Worm (Caenorhabditis elegans) whole organism, L1 larva: ENCODE results near the gene F07F6.1.
A peak's percentile ranks its signal among the peaks of the same experiment; 100 is the strongest.

Experiments used
- C04F5.9 ChIP-seq: sonication (generic microtip); optimal IDR thresholded peaks from 2 replicates; lab custom pipeline; 2016; ENCODE audit warnings: missing genetic modification characterization, missing compliant biosample characterization
- C34B4.2 ChIP-seq: sonication (generic microtip); optimal IDR thresholded peaks from 2 replicates; lab custom pipeline; 2017; ENCODE audit warnings: mild to moderate bottlenecking, missing genetic modification characterization, missing compliant biosample characterization
- Y116A8C.19 ChIP-seq: sonication (generic microtip); optimal IDR thresholded peaks from 2 replicates; lab custom pipeline; 2016; ENCODE audit warnings: missing compliant biosample characterization, missing genetic modification characterization, borderline replicate concordance
- aly-2 ChIP-seq: fragments of 150-350 bp; optimal IDR thresholded peaks from 2 replicates; lab custom pipeline; 2014; ENCODE audit warnings: missing biosample characterization, missing genetic modification characterization
- blmp-1 ChIP-seq: fragments of 150-350 bp; optimal IDR thresholded peaks from 2 replicates; lab custom pipeline; 2014; ENCODE audit warnings: missing biosample characterization, missing genetic modification characterization
- ceh-63 ChIP-seq: fragments of 200-800 bp; sonication (Bioruptor generic); optimal IDR thresholded peaks from 2 replicates; lab custom pipeline; 2018; ENCODE audit warnings: mild to moderate bottlenecking, missing genetic modification characterization, missing compliant biosample characterization
- ceh-82 ChIP-seq, 3 experiments: fragments of 150-350 bp in 1 of 3; sonication (generic microtip) in 2 of 3; optimal IDR thresholded peaks; 2 replicates each; lab custom pipeline; 2014 to 2017; ENCODE audit warnings: missing biosample characterization in 3 of 3, missing genetic modification characterization in 3 of 3
- ceh-88 ChIP-seq: fragments of 200-800 bp; sonication (Bioruptor generic); IDR thresholded peaks from 2 replicates; pipeline ENCODE4 v1.3.6; 2022; ENCODE audit warnings: missing genetic modification characterization, missing compliant biosample characterization
- ceh-90 ChIP-seq: sonication (generic microtip); optimal IDR thresholded peaks from 2 replicates; lab custom pipeline; 2016; ENCODE audit warnings: missing genetic modification characterization, missing compliant biosample characterization
- efl-1 ChIP-seq, 4 experiments: fragments of 150-350 bp; optimal IDR thresholded peaks in 3 of 4; peaks in 1 of 4; 1 replicate in 1 of 4; 2 replicates in 3 of 4; lab custom pipeline; 2014; ENCODE audit warnings: missing biosample characterization in 2 of 4, missing genetic modification characterization in 2 of 4, missing genetic modification reagents in 2 of 4
- egl-27 ChIP-seq, 2 experiments: fragments of 150-350 bp in 1 of 2; sonication (generic microtip); optimal IDR thresholded peaks; 3 replicates each; lab custom pipeline; 2017 to 2018; ENCODE audit warnings: missing biosample characterization in 2 of 2, missing genetic modification characterization in 2 of 2, missing genetic modification reagents in 2 of 2
- elt-3 ChIP-seq, 6 experiments: fragments of 150-350 bp in 1 of 6; sonication (generic microtip); optimal IDR thresholded peaks; 2 replicates each; lab custom pipeline; 2017 to 2018; ENCODE audit warnings: missing biosample characterization in 6 of 6, missing genetic modification characterization in 6 of 6, inconsistent platforms in 1 of 6
- ets-5 ChIP-seq: fragments of 200-800 bp; sonication (Bioruptor generic); IDR thresholded peaks from 2 replicates; pipeline ENCODE4 v1.3.6; 2022; ENCODE audit warnings: missing genetic modification characterization, missing compliant biosample characterization
- fkh-4 ChIP-seq: sonication (generic microtip); optimal IDR thresholded peaks from 2 replicates; lab custom pipeline; 2016; ENCODE audit warnings: missing compliant biosample characterization, missing genetic modification characterization, borderline replicate concordance
- fkh-8 ChIP-seq: sonication (generic microtip); optimal IDR thresholded peaks from 2 replicates; lab custom pipeline; 2016; ENCODE audit warnings: mild to moderate bottlenecking, missing genetic modification characterization, missing compliant biosample characterization
- fos-1 ChIP-seq: fragments of 150-350 bp; optimal IDR thresholded peaks from 2 replicates; lab custom pipeline; 2014; ENCODE audit warnings: missing biosample characterization, missing genetic modification characterization
- grh-1 ChIP-seq: fragments of 200-800 bp; sonication (Bioruptor generic); IDR thresholded peaks from 2 replicates; pipeline ENCODE4 v1.3.6; 2022; ENCODE audit warnings: missing genetic modification reagents, missing genetic modification characterization, missing compliant biosample characterization
- hlh-17 ChIP-seq: fragments of 200-800 bp; sonication (Bioruptor generic); optimal IDR thresholded peaks from 2 replicates; lab custom pipeline; 2018; ENCODE audit warnings: missing genetic modification characterization, mild to moderate bottlenecking, missing compliant biosample characterization, moderate library complexity, borderline replicate concordance
- jun-1 ChIP-seq: fragments of 150-350 bp; optimal IDR thresholded peaks from 2 replicates; lab custom pipeline; 2014; ENCODE audit warnings: missing biosample characterization, missing genetic modification reagents, missing genetic modification characterization
- lin-13 ChIP-seq: fragments of 150-350 bp; optimal IDR thresholded peaks from 2 replicates; lab custom pipeline; 2014; ENCODE audit warnings: missing biosample characterization, missing genetic modification reagents, missing genetic modification characterization
- lin-15B ChIP-seq: fragments of 150-350 bp; sonication (generic microtip); optimal IDR thresholded peaks from 3 replicates; lab custom pipeline; 2014; ENCODE audit warnings: missing biosample characterization, missing genetic modification characterization
- lin-39 ChIP-seq: fragments of 150-350 bp; optimal IDR thresholded peaks from 2 replicates; lab custom pipeline; 2014; ENCODE audit warnings: missing biosample characterization, missing genetic modification reagents, missing genetic modification characterization
- lir-3 ChIP-seq: sonication (generic microtip); optimal IDR thresholded peaks from 2 replicates; lab custom pipeline; 2016; ENCODE audit warnings: mild to moderate bottlenecking, missing genetic modification characterization, moderate library complexity, missing compliant biosample characterization; ENCODE audit not compliant: poor library complexity
- mdl-1 ChIP-seq, 2 experiments: fragments of 150-350 bp; optimal IDR thresholded peaks; 2 replicates each; lab custom pipeline; 2014 to 2017; ENCODE audit warnings: missing biosample characterization in 2 of 2, missing genetic modification characterization in 2 of 2, inconsistent platforms in 1 of 2
- mef-2 ChIP-seq: fragments of 150-350 bp; optimal IDR thresholded peaks from 2 replicates; lab custom pipeline; 2014; ENCODE audit warnings: missing biosample characterization, missing genetic modification characterization
- nhr-19 ChIP-seq: fragments of 200-800 bp; sonication (Bioruptor generic); conservative IDR thresholded peaks from 2 replicates; pipeline ENCODE4 v1.3.6; 2022; ENCODE audit warnings: missing genetic modification characterization, missing compliant biosample characterization
- nhr-237 ChIP-seq: fragments of 150-350 bp; optimal IDR thresholded peaks from 2 replicates; lab custom pipeline; 2014; ENCODE audit warnings: missing biosample characterization, missing genetic modification characterization
- nhr-76 ChIP-seq: sonication (generic microtip); optimal IDR thresholded peaks from 2 replicates; lab custom pipeline; 2017; ENCODE audit warnings: missing biosample characterization, missing genetic modification characterization
- nhr-85 ChIP-seq: sonication (generic microtip); peaks from one replicate; lab custom pipeline; 2016; ENCODE audit warnings: missing genetic modification characterization, inconsistent platforms, missing compliant biosample characterization
- snpc-4 ChIP-seq: fragments of 150-350 bp; optimal IDR thresholded peaks from 2 replicates; lab custom pipeline; 2014; ENCODE audit warnings: missing biosample characterization, missing genetic modification characterization
- snu-23 ChIP-seq: sonication (generic microtip); optimal IDR thresholded peaks from 2 replicates; lab custom pipeline; 2016; ENCODE audit warnings: missing genetic modification characterization, missing compliant biosample characterization
- sox-4 ChIP-seq: sonication (generic microtip); optimal IDR thresholded peaks from 2 replicates; lab custom pipeline; 2016; ENCODE audit warnings: missing genetic modification characterization, missing compliant biosample characterization
- tbx-2 ChIP-seq: sonication (generic microtip); optimal IDR thresholded peaks from 2 replicates; lab custom pipeline; 2016; ENCODE audit warnings: missing genetic modification characterization, missing compliant biosample characterization
- tlp-1 ChIP-seq: fragments of 150-350 bp; optimal IDR thresholded peaks from 2 replicates; lab custom pipeline; 2014; ENCODE audit warnings: missing biosample characterization, missing genetic modification characterization
- unc-30 ChIP-seq: sonication (generic microtip); optimal IDR thresholded peaks from 2 replicates; lab custom pipeline; 2017; ENCODE audit warnings: missing biosample characterization, missing genetic modification characterization
- vab-15 ChIP-seq: sonication (generic microtip); optimal IDR thresholded peaks from 2 replicates; lab custom pipeline; 2017; ENCODE audit warnings: missing genotype, mild to moderate bottlenecking, missing genetic modification characterization, missing compliant biosample characterization
- ztf-4 ChIP-seq: fragments of 150-350 bp; optimal IDR thresholded peaks from 2 replicates; lab custom pipeline; 2014; ENCODE audit warnings: missing biosample characterization, missing genetic modification characterization

F07F6.1 gene

DNA sequence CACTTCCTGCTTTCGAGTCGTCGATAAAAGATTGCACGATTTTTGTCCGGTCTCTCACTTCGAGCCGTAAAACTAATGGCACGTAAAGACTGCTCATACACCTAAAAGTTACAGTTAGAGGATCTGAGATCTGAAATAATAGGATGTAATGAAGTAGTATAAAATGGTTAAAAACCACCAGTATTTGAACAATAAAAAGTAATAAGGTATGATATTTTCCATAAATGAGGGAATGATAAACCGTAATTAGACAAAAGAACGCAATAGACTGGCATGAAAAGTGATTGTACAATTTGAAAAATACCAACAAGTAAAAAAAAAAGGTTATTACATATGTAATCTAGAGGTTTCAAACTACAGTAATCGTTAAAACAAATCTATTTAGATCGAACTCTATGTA, 44.6 kb upstream of the F07F6.1 start, which contains the start of gene brap-2:
TSS of gene brap-2 (minus strand) at position 101 of the 400 bp plus-strand sequence.
- no peak for TF ChIP-seq lin-15B (tag; lab: Kevin White, UChicago)
- TF ChIP-seq lin-39 (tag; lab: Kevin White, UChicago): no peak
- no peak for TF ChIP-seq ceh-90
- TF ChIP-seq grh-1 (GFP tag; lab: Robert Waterston, UW): no peak
- no peak for TF ChIP-seq nhr-19 (GFP tag; lab: Robert Waterston, UW)
- TF ChIP-seq efl-1 (optimal IDR thresholded peaks at IDR 0.05; lab: Kevin White, UChicago): no peak
- no peak for TF ChIP-seq efl-1 (GFP tag; optimal IDR thresholded peaks at IDR 0.05 in 1 of 2; lab: Kevin White, UChicago)
- TF ChIP-seq ceh-88 (GFP tag; lab: Robert Waterston, UW): no peak
- no peak for TF ChIP-seq snpc-4 (tag; lab: Kevin White, UChicago)
- TF ChIP-seq mdl-1 (tag; optimal IDR thresholded peaks at IDR 0.05; lab: Kevin White, UChicago): no peak
- no peak for TF ChIP-seq fkh-4 (tag; lab: Kevin White, UChicago)
- no peak for TF ChIP-seq ztf-4
- TF ChIP-seq tlp-1: no peak
- TF ChIP-seq sox-4: no peak
- TF ChIP-seq ceh-82 (tag; optimal IDR thresholded peaks at IDR 0.05; lab: Kevin White, UChicago): no peak
- no peak for TF ChIP-seq tbx-2
- no peak for TF ChIP-seq snu-23
- no peak for TF ChIP-seq egl-27 (tag; optimal IDR thresholded peaks at IDR 0.05; lab: Kevin White, UChicago)
- TF ChIP-seq fkh-8 (tag; lab: Kevin White, UChicago): no peak

DNA sequence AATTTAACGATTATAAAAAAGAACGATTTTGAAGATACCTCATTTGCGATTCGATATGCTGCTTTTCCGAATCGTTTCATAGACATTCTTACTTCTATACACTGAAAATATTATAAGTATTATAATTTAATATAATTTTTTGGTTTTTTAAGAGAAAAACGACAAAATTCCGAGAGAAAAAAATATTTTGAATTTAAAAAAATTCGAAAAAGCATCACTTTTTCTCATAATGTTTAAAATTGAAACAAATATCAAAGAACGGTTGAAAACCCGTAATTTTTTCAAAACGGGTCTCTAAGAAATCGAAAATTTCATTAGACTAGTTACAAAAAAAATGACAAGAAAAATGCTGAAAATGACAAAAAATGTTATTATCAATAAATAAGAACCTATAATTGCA, 42.1 kb upstream of the F07F6.1 start, which contains the start of gene pink-1:
TSS of gene pink-1 (minus strand) at position 101 of the 400 bp plus-strand sequence.
- no peak for TF ChIP-seq nhr-19 (GFP tag; lab: Robert Waterston, UW)
- no peak for TF ChIP-seq aly-2
- TF ChIP-seq elt-3 (tag; optimal IDR thresholded peaks at IDR 0.05; lab: Kevin White, UChicago): no peak
- TF ChIP-seq fos-1 (tag; lab: Kevin White, UChicago): no peak
- TF ChIP-seq Y116A8C.19: no peak
- no peak for TF ChIP-seq unc-30 (tag; lab: Kevin White, UChicago)
- no peak for TF ChIP-seq jun-1
- no peak for TF ChIP-seq lin-13 (GFP tag; lab: Kevin White, UChicago)
- no peak for TF ChIP-seq ceh-63 (GFP tag; lab: Kevin White, UChicago)
- TF ChIP-seq nhr-237 (tag; lab: Kevin White, UChicago): no peak
- TF ChIP-seq C34B4.2 (tag; lab: Kevin White, UChicago): no peak
- no peak for TF ChIP-seq efl-1 (optimal IDR thresholded peaks at IDR 0.05; lab: Kevin White, UChicago)
- no peak for TF ChIP-seq efl-1 (GFP tag; optimal IDR thresholded peaks at IDR 0.05 in 1 of 2; lab: Kevin White, UChicago)
- TF ChIP-seq ceh-88 (GFP tag; lab: Robert Waterston, UW): no peak
- no peak for TF ChIP-seq ceh-82 (tag; optimal IDR thresholded peaks at IDR 0.05; lab: Kevin White, UChicago)
- no peak for TF ChIP-seq C04F5.9 (tag; lab: Kevin White, UChicago)
- no peak for TF ChIP-seq hlh-17
- TF ChIP-seq, all 84 proteins: peak for 0

DNA sequence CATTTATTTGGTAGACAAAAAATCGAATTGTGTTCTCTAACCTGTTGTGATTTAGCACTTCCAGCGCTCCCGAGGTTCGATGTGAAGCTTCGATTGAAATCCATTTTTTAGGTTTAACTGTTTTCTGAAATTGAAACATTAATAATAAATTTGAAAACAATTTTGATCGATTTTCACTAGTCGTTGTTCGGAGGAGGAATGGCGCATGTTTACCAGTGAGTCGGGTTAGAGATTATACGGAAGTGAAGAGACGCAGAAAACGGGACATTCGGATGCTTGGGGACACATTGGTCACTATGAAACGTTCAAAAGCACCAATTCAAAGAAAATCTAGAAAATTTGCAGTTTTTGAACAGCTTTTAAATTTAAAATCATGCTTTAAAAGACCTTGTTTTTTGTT, 38.9 kb upstream of the F07F6.1 start, which contains the start of gene fbxl-3:
TSS of gene fbxl-3 (minus strand) at position 124 of the 400 bp plus-strand sequence.
- TF ChIP-seq elt-3 (tag; optimal IDR thresholded peaks at IDR 0.05; lab: Kevin White, UChicago) (peak in 1 of 6 experiments; percentile 39), mef-2 (tag; lab: Kevin White, UChicago) (no peak), ceh-90 (no peak), nhr-85 (tag; lab: Kevin White, UChicago) (no peak), nhr-76 (tag; lab: Kevin White, UChicago) (no peak), blmp-1 (tag; lab: Kevin White, UChicago) (no peak), lin-15B (tag; lab: Kevin White, UChicago) (no peak), ets-5 (no peak), vab-15 (no peak), efl-1 (optimal IDR thresholded peaks at IDR 0.05; lab: Kevin White, UChicago) (no peak), efl-1 (GFP tag; optimal IDR thresholded peaks at IDR 0.05 in 1 of 2; lab: Kevin White, UChicago) (peak in 1 of 2 experiments; percentile 87), fkh-4 (tag; lab: Kevin White, UChicago) (no peak), lir-3 (no peak)
